Fruit fly (Drosophila melanogaster) whole organism, embryonic: ENCODE measurements around the gene CG32811.

Source experiments
- CG10462 ChIP-seq: fragments of 200-800 bp; sonication (Bioruptor generic); optimal IDR thresholded peaks from 2 replicates; lab custom pipeline; 2016; ENCODE audit warnings: missing biosample characterization, missing genetic modification characterization
- CG12659 ChIP-seq: fragments of 200-800 bp; sonication (Bioruptor generic); optimal IDR thresholded peaks from 3 replicates; lab custom pipeline; 2017; ENCODE audit warnings: mild to moderate bottlenecking, missing biosample characterization, missing genetic modification reagents, missing genetic modification characterization
- CG13424 ChIP-seq: fragments of 200-800 bp; sonication (Bioruptor generic); optimal IDR thresholded peaks from 2 replicates; lab custom pipeline; 2019; ENCODE audit warnings: missing biosample characterization, mild to moderate bottlenecking, missing genetic modification characterization, moderate library complexity
- CG14710 ChIP-seq: fragments of 200-800 bp; sonication (Bioruptor generic); optimal IDR thresholded peaks from 3 replicates; lab custom pipeline; 2019; ENCODE audit warnings: missing biosample characterization, mild to moderate bottlenecking, missing genetic modification characterization, moderate library complexity
- CG14860 ChIP-seq: fragments of 200-800 bp; sonication (Bioruptor generic); IDR thresholded peaks from 3 replicates; pipeline ENCODE4 v1.3.6; 2022; ENCODE audit warnings: missing biosample characterization, missing genetic modification characterization; ENCODE audit not compliant: partially characterized antibody
- CG15073 ChIP-seq: fragments of 200-800 bp; sonication (Bioruptor generic); optimal IDR thresholded peaks from 2 replicates; lab custom pipeline; 2016; ENCODE audit warnings: missing biosample characterization, missing genetic modification characterization
- CG1529 ChIP-seq: fragments of 200-800 bp; sonication (Bioruptor generic); optimal IDR thresholded peaks from 3 replicates; lab custom pipeline; 2018; ENCODE audit warnings: missing biosample characterization, missing genetic modification characterization
- CG1602 ChIP-seq: fragments of 200-800 bp; sonication (Bioruptor generic); optimal IDR thresholded peaks from 3 replicates; lab custom pipeline; 2016; ENCODE audit warnings: missing biosample characterization, missing genetic modification characterization
- CG17612 ChIP-seq: fragments of 200-800 bp; sonication (Bioruptor generic); IDR thresholded peaks from 2 replicates; pipeline ENCODE4 v1.3.6; 2022; ENCODE audit warnings: missing biosample characterization, missing genetic modification characterization
- CG2116 ChIP-seq: fragments of 200-800 bp; sonication (Bioruptor generic); optimal IDR thresholded peaks from 3 replicates; lab custom pipeline; 2018; ENCODE audit warnings: missing biosample characterization, mild to moderate bottlenecking, missing genetic modification characterization
- CG2712 ChIP-seq: fragments of 200-800 bp; optimal IDR thresholded peaks from 3 replicates; lab custom pipeline; 2019; ENCODE audit warnings: missing biosample characterization, mild to moderate bottlenecking, missing genetic modification characterization, moderate library complexity
- CG2889 ChIP-seq: fragments of 200-800 bp; sonication (Bioruptor generic); IDR thresholded peaks from 3 replicates; pipeline ENCODE4 v1.3.6; 2022; ENCODE audit warnings: missing biosample characterization, missing genetic modification characterization
- CG30431 ChIP-seq: fragments of 200-800 bp; sonication (Bioruptor generic); optimal IDR thresholded peaks from 2 replicates; lab custom pipeline; 2017; ENCODE audit warnings: missing biosample characterization, missing genetic modification characterization
- CG4707 ChIP-seq: fragments of 200-800 bp; sonication (Bioruptor generic); optimal IDR thresholded peaks from 2 replicates; lab custom pipeline; 2018; ENCODE audit warnings: missing biosample characterization, mild to moderate bottlenecking, missing genetic modification characterization, moderate library complexity
- CG4854 ChIP-seq: fragments of 200-800 bp; sonication (Bioruptor generic); optimal IDR thresholded peaks from 2 replicates; lab custom pipeline; 2016; ENCODE audit warnings: missing biosample characterization, missing genetic modification characterization, inconsistent platforms
- CG5953 ChIP-seq: fragments of 200-800 bp; sonication (Bioruptor generic); IDR thresholded peaks from 2 replicates; pipeline ENCODE4 v1.3.6; 2022; ENCODE audit warnings: missing biosample characterization, missing genetic modification characterization
- CG7745 ChIP-seq: fragments of 200-800 bp; sonication (Bioruptor generic); optimal IDR thresholded peaks from 2 replicates; lab custom pipeline; 2018; ENCODE audit warnings: missing biosample characterization, mild to moderate bottlenecking, missing genetic modification characterization, moderate library complexity
- CG9609 ChIP-seq: fragments of 200-800 bp; sonication (Bioruptor generic); optimal IDR thresholded peaks from 3 replicates; lab custom pipeline; 2016; ENCODE audit warnings: missing biosample characterization, missing genetic modification characterization
- CTCF ChIP-seq: fragments of 200-800 bp; sonication (Bioruptor generic); optimal IDR thresholded peaks from 2 replicates; lab custom pipeline; 2017; ENCODE audit warnings: missing biosample characterization, mild to moderate bottlenecking, missing genetic modification characterization, moderate library complexity
- CoRest ChIP-seq: fragments of 200-800 bp; sonication (Bioruptor generic); optimal IDR thresholded peaks from 3 replicates; lab custom pipeline; 2018; ENCODE audit warnings: missing biosample characterization, mild to moderate bottlenecking, missing genetic modification characterization, moderate library complexity
- Dip2 ChIP-seq: fragments of 200-800 bp; sonication (Bioruptor generic); IDR thresholded peaks from 2 replicates; pipeline ENCODE4 v1.3.6; 2022; ENCODE audit warnings: missing biosample characterization, missing genetic modification characterization
- Dll ChIP-seq: fragments of 200-800 bp; sonication (Bioruptor generic); IDR thresholded peaks from 4 replicates; pipeline ENCODE4 v1.3.6; 2022; ENCODE audit warnings: missing biosample characterization, missing genetic modification characterization; ENCODE audit not compliant: partially characterized antibody
- Dp ChIP-seq: fragments of 200-800 bp; sonication (Bioruptor generic); optimal IDR thresholded peaks from 2 replicates; lab custom pipeline; 2018; ENCODE audit warnings: missing biosample characterization, mild to moderate bottlenecking, missing genetic modification characterization, moderate library complexity
- Elba2 ChIP-seq: fragments of 200-800 bp; sonication (Bioruptor generic); optimal IDR thresholded peaks from 3 replicates; lab custom pipeline; 2016; ENCODE audit warnings: missing biosample characterization, missing genetic modification characterization
- Fer2 ChIP-seq: fragments of 200-800 bp; sonication (Bioruptor generic); optimal IDR thresholded peaks from 2 replicates; lab custom pipeline; 2018; ENCODE audit warnings: missing biosample characterization, mild to moderate bottlenecking, missing genetic modification characterization, moderate library complexity
- HmgZ ChIP-seq: fragments of 200-800 bp; sonication (Bioruptor generic); optimal IDR thresholded peaks from 2 replicates; lab custom pipeline; 2018; ENCODE audit warnings: missing biosample characterization, mild to moderate bottlenecking, missing genetic modification characterization
- MTF-1 ChIP-seq: fragments of 200-800 bp; sonication (Bioruptor generic); optimal IDR thresholded peaks from 2 replicates; lab custom pipeline; 2018; ENCODE audit warnings: missing biosample characterization, mild to moderate bottlenecking, missing genetic modification characterization, borderline replicate concordance
- Mes4 ChIP-seq: fragments of 200-800 bp; sonication (Bioruptor generic); optimal IDR thresholded peaks from 2 replicates; lab custom pipeline; 2016; ENCODE audit warnings: missing biosample characterization, missing genetic modification characterization
- PHDP ChIP-seq: fragments of 200-800 bp; sonication (Bioruptor generic); optimal IDR thresholded peaks from 3 replicates; lab custom pipeline; 2018; ENCODE audit warnings: missing biosample characterization, mild to moderate bottlenecking, missing genetic modification characterization, moderate library complexity
- Stat92E ChIP-seq, 3 experiments: fragments of >200 bp in 2 of 3; fragments of 200-800 bp in 1 of 3; sonication (Bioruptor generic) in 1 of 3; optimal IDR thresholded peaks; 2 replicates each; lab custom pipeline; 2017 to 2019; ENCODE audit warnings: missing biosample characterization in 3 of 3, missing genetic modification characterization in 3 of 3, mild to moderate bottlenecking in 1 of 3, moderate library complexity in 1 of 3
- ab ChIP-seq: fragments of 200-800 bp; sonication (Bioruptor generic); optimal IDR thresholded peaks from 2 replicates; lab custom pipeline; 2016; ENCODE audit warnings: missing biosample characterization, missing genetic modification characterization
- bigmax ChIP-seq: fragments of 200-800 bp; sonication (Bioruptor generic); optimal IDR thresholded peaks from 2 replicates; lab custom pipeline; 2018; ENCODE audit warnings: missing biosample characterization, mild to moderate bottlenecking, missing genetic modification characterization
- corto ChIP-seq: fragments of 200-800 bp; sonication (Bioruptor generic); optimal IDR thresholded peaks from 2 replicates; lab custom pipeline; 2016; ENCODE audit warnings: missing biosample characterization, mild to moderate bottlenecking, missing genetic modification characterization, moderate library complexity
- croc ChIP-seq: fragments of 200-800 bp; sonication (Bioruptor generic); conservative IDR thresholded peaks from 3 replicates; pipeline ENCODE4 v1.3.6; 2022; ENCODE audit warnings: missing biosample characterization, missing genetic modification characterization
- ewg ChIP-seq: fragments of 200-800 bp; sonication (Bioruptor generic); optimal IDR thresholded peaks from 3 replicates; lab custom pipeline; 2017; ENCODE audit warnings: mild to moderate bottlenecking, missing biosample characterization, missing genetic modification reagents, missing genetic modification characterization
- fu2 ChIP-seq: fragments of 200-800 bp; sonication (Bioruptor generic); optimal IDR thresholded peaks from 2 replicates; lab custom pipeline; 2016; ENCODE audit warnings: missing biosample characterization, missing genetic modification characterization
- gfzf ChIP-seq: fragments of 200-800 bp; sonication (Bioruptor generic); optimal IDR thresholded peaks from 2 replicates; lab custom pipeline; 2016; ENCODE audit warnings: missing biosample characterization, mild to moderate bottlenecking, missing genetic modification characterization, moderate library complexity
- insv ChIP-seq, 2 experiments: fragments of 200-800 bp; sonication (Bioruptor generic); optimal IDR thresholded peaks; 3 replicates each; lab custom pipeline; 2016 to 2018; ENCODE audit warnings: missing biosample characterization in 2 of 2, missing genetic modification characterization in 2 of 2
- luna ChIP-seq: fragments of 200-800 bp; sonication (Bioruptor generic); optimal IDR thresholded peaks from 2 replicates; lab custom pipeline; 2016; ENCODE audit warnings: missing biosample characterization, missing genetic modification characterization
- nerfin-2 ChIP-seq: fragments of 200-800 bp; sonication (Bioruptor generic); IDR thresholded peaks from 2 replicates; pipeline ENCODE4 v1.3.6; 2022; ENCODE audit warnings: missing biosample characterization, missing genetic modification characterization; ENCODE audit not compliant: partially characterized antibody
- nmo ChIP-seq: fragments of 200-800 bp; sonication (Bioruptor generic); optimal IDR thresholded peaks from 2 replicates; lab custom pipeline; 2018; ENCODE audit warnings: missing biosample characterization, mild to moderate bottlenecking, missing genetic modification characterization, moderate library complexity
- pita ChIP-seq: fragments of 200-800 bp; sonication (Bioruptor generic); optimal IDR thresholded peaks from 2 replicates; lab custom pipeline; 2017; ENCODE audit warnings: missing biosample characterization, mild to moderate bottlenecking, missing genetic modification characterization
- repo ChIP-seq: fragments of 200-800 bp; sonication (Bioruptor generic); optimal IDR thresholded peaks from 2 replicates; lab custom pipeline; 2016; ENCODE audit warnings: missing biosample characterization, missing genetic modification characterization
- ro ChIP-seq: fragments of 200-800 bp; sonication (Bioruptor generic); IDR thresholded peaks from 2 replicates; pipeline ENCODE4 v1.3.6; 2022; ENCODE audit warnings: missing biosample characterization, missing genetic modification characterization
- salm ChIP-seq: fragments of 200-800 bp; sonication (Bioruptor generic); optimal IDR thresholded peaks from 2 replicates; lab custom pipeline; 2018; ENCODE audit warnings: missing biosample characterization, mild to moderate bottlenecking, missing genetic modification characterization
- scrt ChIP-seq: fragments of 200-800 bp; sonication (Bioruptor generic); optimal IDR thresholded peaks from 2 replicates; lab custom pipeline; 2018; ENCODE audit warnings: missing biosample characterization, mild to moderate bottlenecking, missing genetic modification characterization, moderate library complexity
- sd ChIP-seq: fragments of 200-800 bp; sonication (Bioruptor generic); optimal IDR thresholded peaks from 3 replicates; lab custom pipeline; 2018; ENCODE audit warnings: missing biosample characterization, mild to moderate bottlenecking, missing genetic modification characterization, moderate library complexity
- seq ChIP-seq: fragments of 200-800 bp; sonication (Bioruptor generic); IDR thresholded peaks from 2 replicates; pipeline ENCODE4 v1.3.6; 2022; ENCODE audit warnings: missing biosample characterization, missing genetic modification characterization
- slou ChIP-seq: fragments of 200-800 bp; sonication (Bioruptor generic); optimal IDR thresholded peaks from 3 replicates; lab custom pipeline; 2016; ENCODE audit warnings: missing biosample characterization, missing genetic modification characterization
- tup ChIP-seq: fragments of 200-800 bp; sonication (Bioruptor generic); optimal IDR thresholded peaks from 2 replicates; lab custom pipeline; 2016; ENCODE audit warnings: missing biosample characterization, mild to moderate bottlenecking, missing genetic modification characterization, moderate library complexity
- unpg ChIP-seq: fragments of 200-800 bp; sonication (Bioruptor generic); optimal IDR thresholded peaks from 3 replicates; lab custom pipeline; 2018; ENCODE audit warnings: missing biosample characterization, mild to moderate bottlenecking, missing genetic modification characterization, moderate library complexity

CG32811 gene

dm6 chrX:1272848-1273247, 25.3 kb downstream of the CG32811 start (continued):
- TF ChIP-seq CoRest (peak; percentile 42), CG9609 (GFP tag; lab: Kevin White, UChicago) (peak; percentile 27), fu2 (GFP tag; lab: Kevin White, UChicago) (no peak), Dll (GFP tag; lab: Robert Waterston, UW) (no peak), insv (GFP tag; optimal IDR thresholded peaks at IDR 0.05; lab: Kevin White, UChicago) (no peak), Mes4 (GFP tag; lab: Kevin White, UChicago) (no peak), pita (GFP tag; lab: Kevin White, UChicago) (no peak), CG7745 (tag; lab: Kevin White, UChicago) (no peak), CG12659 (GFP tag; lab: Kevin White, UChicago) (peak; percentile 18), seq (no peak), HmgZ (tag; lab: Kevin White, UChicago) (no peak), repo (GFP tag; lab: Kevin White, UChicago) (no peak), CG10462 (peak; percentile 8), CG4707 (GFP tag; lab: Kevin White, UChicago) (no peak), ro (GFP tag; lab: Robert Waterston, UW) (no peak), tup (GFP tag; lab: Kevin White, UChicago) (no peak), Dip2 (no peak), Elba2 (GFP tag; lab: Kevin White, UChicago) (no peak), croc (no peak; the same call in 2 of the 3 replicates), CG2889 (GFP tag; lab: Robert Waterston, UW) (no peak), sd (no peak), CG13424 (tag; lab: Kevin White, UChicago) (peak; percentile 52), CTCF (GFP tag; lab: Kevin White, UChicago) (no peak), CG15073 (GFP tag; lab: Kevin White, UChicago) (no peak), CG5953 (GFP tag; lab: Robert Waterston, UW) (no peak), ewg (GFP tag; lab: Kevin White, UChicago) (peak; percentile 28), CG1602 (GFP tag; lab: Kevin White, UChicago) (peak; percentile 13), slou (GFP tag; lab: Kevin White, UChicago) (peak; percentile 34), CG30431 (GFP tag; lab: Kevin White, UChicago) (no peak), corto (no peak), CG17612 (GFP tag; lab: Robert Waterston, UW) (no peak), salm (tag; lab: Kevin White, UChicago) (no peak), scrt (GFP tag; lab: Kevin White, UChicago) (peak; percentile 8), CG4854 (GFP tag; lab: Kevin White, UChicago) (no peak), CG2116 (GFP tag; lab: Kevin White, UChicago) (no peak), nmo (GFP tag; lab: Kevin White, UChicago) (peak; percentile 69), MTF-1 (GFP tag; lab: Kevin White, UChicago) (no peak), Stat92E (GFP tag; optimal IDR thresholded peaks at IDR 0.05; lab: Kevin White, UChicago) (no peak), CG2712 (peak; percentile 67), PHDP (peak; percentile 65), Dp (no peak), Fer2 (tag; lab: Kevin White, UChicago) (no peak), nerfin-2 (GFP tag; lab: Robert Waterston, UW) (no peak), gfzf (GFP tag; lab: Kevin White, UChicago) (no peak), CG1529 (GFP tag; lab: Kevin White, UChicago) (no peak), bigmax (GFP tag; lab: Kevin White, UChicago) (no peak), luna (GFP tag; lab: Kevin White, UChicago) (no peak), CG14860 (GFP tag; lab: Robert Waterston, UW) (no peak), ab (GFP tag; lab: Kevin White, UChicago) (no peak), unpg (GFP tag; lab: Kevin White, UChicago) (peak; percentile 67), CG14710 (tag; lab: Kevin White, UChicago) (peak; percentile 43)
